Worm (Caenorhabditis elegans) whole organism, late embryonic: ENCODE results near the gene C54D10.4.

Experiments used
- F13H6.1 ChIP-seq: sonication (generic microtip); optimal IDR thresholded peaks from 2 replicates; lab custom pipeline; 2016; ENCODE audit warnings: missing genetic modification characterization, missing compliant biosample characterization
- ama-1 ChIP-seq: fragments of 150-350 bp; optimal IDR thresholded peaks from 2 replicates; lab custom pipeline; 2014
- ceh-9 ChIP-seq: sonication (generic microtip); optimal IDR thresholded peaks from 2 replicates; lab custom pipeline; 2016; ENCODE audit warnings: mild to moderate bottlenecking, missing genetic modification characterization, inconsistent platforms, missing compliant biosample characterization
- che-1 ChIP-seq: sonication (generic microtip); optimal IDR thresholded peaks from 2 replicates; lab custom pipeline; 2016; ENCODE audit warnings: mild to moderate bottlenecking, missing genetic modification characterization, missing compliant biosample characterization
- ets-4 ChIP-seq: sonication (generic microtip); optimal IDR thresholded peaks from 2 replicates; lab custom pipeline; 2016; ENCODE audit warnings: missing genetic modification characterization, missing compliant biosample characterization
- fkh-10 ChIP-seq: fragments of 150-350 bp; optimal IDR thresholded peaks from 2 replicates; lab custom pipeline; 2014; ENCODE audit warnings: missing biosample characterization, missing genetic modification reagents, missing genetic modification characterization
- fkh-6 ChIP-seq: sonication (generic microtip); optimal IDR thresholded peaks from 2 replicates; lab custom pipeline; 2016; ENCODE audit warnings: missing genetic modification characterization, missing compliant biosample characterization
- hlh-6 ChIP-seq: sonication (generic microtip); optimal IDR thresholded peaks from 2 replicates; lab custom pipeline; 2016; ENCODE audit warnings: missing genotype, missing genetic modification characterization, missing compliant biosample characterization
- hlh-8 ChIP-seq: sonication (generic microtip); optimal IDR thresholded peaks from 2 replicates; lab custom pipeline; 2016; ENCODE audit warnings: missing genotype, missing genetic modification characterization, missing compliant biosample characterization
- lin-11 ChIP-seq: fragments of 200-800 bp; sonication (Bioruptor generic); optimal IDR thresholded peaks from 2 replicates; lab custom pipeline; 2018; ENCODE audit warnings: mild to moderate bottlenecking, missing genetic modification characterization, missing compliant biosample characterization
- nfya-1 ChIP-seq: sonication (generic microtip); optimal IDR thresholded peaks from 2 replicates; lab custom pipeline; 2017; ENCODE audit warnings: missing genetic modification characterization, mild to moderate bottlenecking, missing compliant biosample characterization, antibody characterized with exemption, moderate library complexity
- npax-4 ChIP-seq: sonication (generic microtip); optimal IDR thresholded peaks from 2 replicates; lab custom pipeline; 2016; ENCODE audit warnings: missing genetic modification characterization, missing compliant biosample characterization
- pqm-1 ChIP-seq: sonication (generic microtip); optimal IDR thresholded peaks from 2 replicates; lab custom pipeline; 2016; ENCODE audit warnings: missing genetic modification characterization, missing compliant biosample characterization

- TF ChIP-seq fkh-6 (no peak), nfya-1 (no peak), pqm-1 (no peak), hlh-8 (tag; lab: Kevin White, UChicago) (no peak), F13H6.1 (tag; lab: Kevin White, UChicago) (no peak), hlh-6 (tag; lab: Kevin White, UChicago) (no peak), ama-1 (no peak), ceh-9 (no peak), ets-4 (tag; lab: Kevin White, UChicago) (no peak), fkh-10 (GFP tag; lab: Kevin White, UChicago) (no peak), npax-4 (tag; lab: Kevin White, UChicago) (no peak), lin-11 (tag; lab: Kevin White, UChicago) (no peak), che-1 (tag; lab: Kevin White, UChicago) (no peak)
These were observed 23.0 kb upstream of the C54D10.4 start, which contains the start of gene pals-39 for ce11 chrV:12443754-12444153.
